Worm (Caenorhabditis elegans) whole organism, midembryonic: ENCODE measurements around the gene F45E12.6.

Experiments used
- ztf-23 ChIP-seq: fragments of 200-800 bp; sonication (Bioruptor generic); IDR thresholded peaks from 2 replicates; pipeline ENCODE4 v1.3.6; 2022; ENCODE audit warnings: missing genetic modification reagents, missing genetic modification characterization, missing compliant biosample characterization
- ztf-29 ChIP-seq: fragments of 200-800 bp; sonication (Bioruptor generic); IDR thresholded peaks from 2 replicates; pipeline ENCODE4 v1.3.6; 2022; ENCODE audit warnings: missing genetic modification reagents, missing genetic modification characterization, missing compliant biosample characterization

- TF ChIP-seq ztf-23 (no peak), ztf-29 (GFP tag; lab: Robert Waterston, UW) (no peak)
These were observed 42.8 kb upstream of the F45E12.6 start for ce11 chrII:7356773-7357172.
